Worm (Caenorhabditis elegans) whole organism, L2 larva: ENCODE results near the gene C08F11.17.
A peak's percentile ranks its signal among the peaks of the same experiment; 100 is the strongest.

Source experiments
- F13H6.1 ChIP-seq: sonication (generic microtip); optimal IDR thresholded peaks from 2 replicates; lab custom pipeline; 2016; ENCODE audit warnings: missing genetic modification characterization, missing compliant biosample characterization
- Y55F3AM.14 ChIP-seq: fragments of 200-800 bp; sonication (Bioruptor generic); optimal IDR thresholded peaks from 2 replicates; lab custom pipeline; 2018; ENCODE audit warnings: mild to moderate bottlenecking, missing genetic modification characterization, missing compliant biosample characterization
- alr-1 ChIP-seq: fragments of 150-350 bp; optimal IDR thresholded peaks from 2 replicates; lab custom pipeline; 2014; ENCODE audit warnings: missing biosample characterization, missing genetic modification characterization
- aly-2 ChIP-seq: fragments of 150-350 bp; optimal IDR thresholded peaks from 2 replicates; lab custom pipeline; 2014; ENCODE audit warnings: missing biosample characterization, missing genetic modification characterization
- ama-1 ChIP-seq: fragments of 150-350 bp; optimal IDR thresholded peaks from 2 replicates; lab custom pipeline; 2018; ENCODE audit warnings: inconsistent platforms
- blmp-1 ChIP-seq: sonication (generic microtip); optimal IDR thresholded peaks from 2 replicates; lab custom pipeline; 2017; ENCODE audit warnings: missing genetic modification characterization, mild to moderate bottlenecking, missing compliant biosample characterization, antibody characterized with exemption, moderate library complexity; ENCODE audit not compliant: insufficient read depth
- ceh-16 ChIP-seq: fragments of 150-350 bp; optimal IDR thresholded peaks from 2 replicates; lab custom pipeline; 2014; ENCODE audit warnings: missing biosample characterization, missing genetic modification characterization
- ceh-82 ChIP-seq: fragments of 150-350 bp; optimal IDR thresholded peaks from 2 replicates; lab custom pipeline; 2014; ENCODE audit warnings: missing biosample characterization, missing genetic modification characterization
- crh-2 ChIP-seq: sonication (generic microtip); optimal IDR thresholded peaks from 2 replicates; lab custom pipeline; 2017; ENCODE audit warnings: missing biosample characterization, missing genetic modification characterization
- egl-27 ChIP-seq: sonication (generic microtip); optimal IDR thresholded peaks from 3 replicates; lab custom pipeline; 2017; ENCODE audit warnings: missing biosample characterization, missing genetic modification reagents, missing genetic modification characterization
- elt-1 ChIP-seq: fragments of 150-350 bp; optimal IDR thresholded peaks from 2 replicates; lab custom pipeline; 2014; ENCODE audit warnings: missing biosample characterization, missing genetic modification characterization
- lin-11 ChIP-seq: fragments of 150-350 bp; sonication (generic microtip); optimal IDR thresholded peaks from 2 replicates; lab custom pipeline; 2014; ENCODE audit warnings: missing biosample characterization, missing genetic modification characterization, inconsistent platforms, mixed read lengths
- lin-13 ChIP-seq: fragments of 150-350 bp; optimal IDR thresholded peaks from 2 replicates; lab custom pipeline; 2014; ENCODE audit warnings: missing biosample characterization, missing genetic modification reagents, missing genetic modification characterization
- lin-39 ChIP-seq: fragments of 150-350 bp; optimal IDR thresholded peaks from 2 replicates; lab custom pipeline; 2014; ENCODE audit warnings: missing biosample characterization, missing genetic modification reagents, missing genetic modification characterization
- lsy-2 ChIP-seq, 2 experiments: fragments of 150-350 bp in 1 of 2; sonication (generic microtip) in 1 of 2; optimal IDR thresholded peaks; 2 replicates each; lab custom pipeline; 2014 to 2017; ENCODE audit warnings: missing biosample characterization in 2 of 2, missing genetic modification characterization in 2 of 2
- mab-5 ChIP-seq: fragments of 150-350 bp; optimal IDR thresholded peaks from 2 replicates; lab custom pipeline; 2014; ENCODE audit warnings: missing biosample characterization, missing genetic modification characterization
- mbf-1 ChIP-seq: sonication (generic microtip); optimal IDR thresholded peaks from 2 replicates; lab custom pipeline; 2017; ENCODE audit warnings: missing biosample characterization, missing genetic modification characterization
- mdl-1 ChIP-seq, 2 experiments: fragments of 150-350 bp in 1 of 2; sonication (generic microtip) in 1 of 2; optimal IDR thresholded peaks; 2 replicates each; lab custom pipeline; 2017; ENCODE audit warnings: missing biosample characterization in 2 of 2, missing genetic modification characterization in 2 of 2
- nhr-10 ChIP-seq: sonication (generic microtip); optimal IDR thresholded peaks from 2 replicates; lab custom pipeline; 2017; ENCODE audit warnings: missing biosample characterization, missing genetic modification characterization
- nhr-11 ChIP-seq: fragments of 150-350 bp; optimal IDR thresholded peaks from 2 replicates; lab custom pipeline; 2014; ENCODE audit warnings: missing biosample characterization, missing genetic modification characterization
- nhr-129 ChIP-seq: fragments of 150-350 bp; optimal IDR thresholded peaks from 2 replicates; lab custom pipeline; 2014; ENCODE audit warnings: missing biosample characterization, missing genetic modification characterization
- nhr-21 ChIP-seq: fragments of 150-350 bp; optimal IDR thresholded peaks from 2 replicates; lab custom pipeline; 2014; ENCODE audit warnings: missing biosample characterization, missing genetic modification characterization
- nhr-23 ChIP-seq: fragments of 150-350 bp; optimal IDR thresholded peaks from 2 replicates; lab custom pipeline; 2014; ENCODE audit warnings: missing biosample characterization, missing genetic modification reagents, missing genetic modification characterization
- nhr-237 ChIP-seq: fragments of 150-350 bp; optimal IDR thresholded peaks from 2 replicates; lab custom pipeline; 2014; ENCODE audit warnings: missing biosample characterization, missing genetic modification characterization
- nhr-25 ChIP-seq: fragments of 150-350 bp; sonication (generic microtip); optimal IDR thresholded peaks from 3 replicates; lab custom pipeline; 2014; ENCODE audit warnings: missing biosample characterization, missing genetic modification characterization
- nhr-6 ChIP-seq: fragments of 150-350 bp; optimal IDR thresholded peaks from 2 replicates; lab custom pipeline; 2014; ENCODE audit warnings: missing biosample characterization, missing genetic modification characterization
- nhr-77 ChIP-seq: fragments of 150-350 bp; optimal IDR thresholded peaks from 2 replicates; lab custom pipeline; 2014; ENCODE audit warnings: missing biosample characterization, missing genetic modification characterization
- peb-1 ChIP-seq: fragments of 150-350 bp; optimal IDR thresholded peaks from 2 replicates; lab custom pipeline; 2014; ENCODE audit warnings: missing biosample characterization, missing genetic modification characterization
- sem-4 ChIP-seq: fragments of 150-350 bp; optimal IDR thresholded peaks from 2 replicates; lab custom pipeline; 2014; ENCODE audit warnings: missing biosample characterization, missing genetic modification reagents, missing genetic modification characterization
- skn-1 ChIP-seq: sonication (generic microtip); optimal IDR thresholded peaks from 2 replicates; lab custom pipeline; 2017; ENCODE audit warnings: missing biosample characterization, missing genetic modification characterization
- sma-3 ChIP-seq: sonication (generic microtip); optimal IDR thresholded peaks from 2 replicates; lab custom pipeline; 2016; ENCODE audit warnings: missing genetic modification reagents, missing genetic modification characterization, missing compliant biosample characterization
- sma-9 ChIP-seq, 2 experiments: fragments of 150-350 bp in 1 of 2; sonication (generic microtip) in 1 of 2; optimal IDR thresholded peaks; 2 replicates each; lab custom pipeline; 2014 to 2016; ENCODE audit warnings: missing genetic modification characterization in 2 of 2, mild to moderate bottlenecking in 1 of 2, missing biosample characterization in 1 of 2, missing compliant biosample characterization in 1 of 2, missing genetic modification reagents in 1 of 2, moderate library complexity in 1 of 2
- snpc-4 ChIP-seq: fragments of 150-350 bp; optimal IDR thresholded peaks from 2 replicates; lab custom pipeline; 2014; ENCODE audit warnings: missing biosample characterization, missing genetic modification characterization
- unc-62 ChIP-seq: fragments of 150-350 bp; optimal IDR thresholded peaks from 2 replicates; lab custom pipeline; 2014; ENCODE audit warnings: missing biosample characterization, missing genetic modification reagents, missing genetic modification characterization
- zag-1 ChIP-seq: fragments of 150-350 bp; optimal IDR thresholded peaks from 2 replicates; lab custom pipeline; 2014; ENCODE audit warnings: missing biosample characterization, missing genetic modification characterization
- ztf-1 ChIP-seq: fragments of 200-800 bp; sonication (Bioruptor generic); conservative IDR thresholded peaks from 2 replicates; pipeline ENCODE4 v1.3.6; 2022; ENCODE audit warnings: missing genetic modification characterization, missing compliant biosample characterization
- ztf-4 ChIP-seq: fragments of 150-350 bp; optimal IDR thresholded peaks from 2 replicates; lab custom pipeline; 2014; ENCODE audit warnings: missing biosample characterization, missing genetic modification characterization

The C08F11.17 gene

ce11 chrIV:13650238-13650637 is at the start of gene C08F11.17:
Gene C08F11.17, minus strand, starts transcription at chrIV:13650338.
- TF ChIP-seq nhr-11 (no peak), zag-1 (tag; lab: Kevin White, UChicago) (no peak), unc-62 (GFP tag; lab: Kevin White, UChicago) (no peak), elt-1 (tag; lab: Kevin White, UChicago) (no peak), blmp-1 (tag; lab: Kevin White, UChicago) (no peak), Y55F3AM.14 (GFP tag; lab: Kevin White, UChicago) (no peak), crh-2 (tag; lab: Kevin White, UChicago) (no peak), aly-2 (tag; lab: Kevin White, UChicago) (no peak), sem-4 (no peak), lin-39 (tag; lab: Kevin White, UChicago) (no peak)

ce11 chrIV:13699384-13699788 is 49.2 kb upstream of the C08F11.17 start:
- TF ChIP-seq nhr-23 (tag; lab: Kevin White, UChicago) (peak; percentile 73), nhr-129 (peak; percentile 72), F13H6.1 (tag; lab: Kevin White, UChicago) (peak; percentile 53), sma-9 (GFP tag; optimal IDR thresholded peaks at IDR 0.05; lab: Kevin White, UChicago) (peak; percentile 55), sma-9 (tag; optimal IDR thresholded peaks at IDR 0.05; lab: Kevin White, UChicago) (no peak), lin-39 (tag; lab: Kevin White, UChicago) (peak; percentile 94), egl-27 (tag; lab: Kevin White, UChicago) (peak; percentile 52), lin-11 (tag; lab: Kevin White, UChicago) (no peak), snpc-4 (tag; lab: Kevin White, UChicago) (no peak), ceh-82 (no peak), elt-1 (tag; lab: Kevin White, UChicago) (peak; percentile 52), ceh-16 (peak; percentile 86), aly-2 (tag; lab: Kevin White, UChicago) (no peak), crh-2 (tag; lab: Kevin White, UChicago) (peak; percentile 28), nhr-10 (tag; lab: Kevin White, UChicago) (no peak), nhr-77 (tag; lab: Kevin White, UChicago) (no peak), unc-62 (GFP tag; lab: Kevin White, UChicago) (peak; percentile 81), mdl-1 (tag; optimal IDR thresholded peaks at IDR 0.05; lab: Kevin White, UChicago) (no peak), sem-4 (peak; percentile 36), mab-5 (tag; lab: Kevin White, UChicago) (peak; percentile 99), zag-1 (tag; lab: Kevin White, UChicago) (no peak), nhr-6 (no peak), peb-1 (tag; lab: Kevin White, UChicago) (no peak), skn-1 (tag; lab: Kevin White, UChicago) (no peak), nhr-237 (no peak), mbf-1 (tag; lab: Kevin White, UChicago) (no peak), lsy-2 (tag; optimal IDR thresholded peaks at IDR 0.05; lab: Kevin White, UChicago) (peak in 1 of 2 experiments; percentile 43), nhr-21 (tag; lab: Kevin White, UChicago) (no peak), ztf-4 (no peak), lin-13 (GFP tag; lab: Kevin White, UChicago) (peak; percentile 18)

- TF ChIP-seq skn-1 (tag; lab: Kevin White, UChicago) = no peak
- TF ChIP-seq nhr-11 = no peak
- no peak for TF ChIP-seq nhr-25 (tag; lab: Kevin White, UChicago)
- TF ChIP-seq peb-1 (tag; lab: Kevin White, UChicago) = no peak
- no peak for TF ChIP-seq sma-3
- TF ChIP-seq nhr-237 = no peak
- no peak for TF ChIP-seq ztf-1 (GFP tag; lab: Robert Waterston, UW)
- no peak for TF ChIP-seq nhr-6
- TF ChIP-seq snpc-4 (tag; lab: Kevin White, UChicago) = no peak
- TF ChIP-seq mab-5 (tag; lab: Kevin White, UChicago) = no peak
These were observed 48.5 kb upstream of the C08F11.17 start, which contains the start of gene T23G4.127 for ce11 chrIV:13698603-13699002. Gene T23G4.127, minus strand, starts transcription at chrIV:13698703.

DNA sequence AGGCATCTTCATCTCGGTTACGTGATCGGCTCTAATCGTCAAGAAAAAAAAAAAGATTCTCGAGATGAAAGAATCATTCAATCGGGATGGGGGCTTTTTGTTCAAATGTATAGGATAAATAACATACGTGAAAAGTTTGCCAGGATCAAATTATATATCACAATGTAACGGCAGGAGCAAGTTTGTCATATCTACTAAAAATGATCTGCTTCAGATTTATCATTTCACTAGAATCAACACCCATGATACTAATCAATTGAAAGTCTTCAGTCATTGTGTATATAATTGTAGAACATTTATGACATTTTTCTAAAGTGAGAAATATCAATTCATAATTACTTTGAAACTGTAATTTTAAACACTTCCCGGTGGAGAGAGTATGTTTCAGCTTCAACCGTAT is 46.8 kb upstream of the C08F11.17 start:
- no peak for TF ChIP-seq alr-1 (tag; lab: Kevin White, UChicago)
- no peak for TF ChIP-seq lin-11 (tag; lab: Kevin White, UChicago)
- TF ChIP-seq nhr-23 (tag; lab: Kevin White, UChicago) = no peak
- no peak for TF ChIP-seq aly-2 (tag; lab: Kevin White, UChicago)
- no peak for TF ChIP-seq lin-13 (GFP tag; lab: Kevin White, UChicago)
- TF ChIP-seq nhr-6 = no peak
- TF ChIP-seq blmp-1 (tag; lab: Kevin White, UChicago) = no peak
- TF ChIP-seq F13H6.1 (tag; lab: Kevin White, UChicago) = no peak
- TF ChIP-seq ceh-82 = no peak
- no peak for TF ChIP-seq ama-1 (lab: Kevin White, UChicago)
- no peak for TF ChIP-seq zag-1 (tag; lab: Kevin White, UChicago)
- TF ChIP-seq peb-1 (tag; lab: Kevin White, UChicago) = no peak
